Worm (Caenorhabditis elegans) whole organism, L1 larva: ENCODE data around the gene tpst-2.

ENCODE experiments used
- aha-1 ChIP-seq: fragments of 150-350 bp; optimal IDR thresholded peaks from 2 replicates; lab custom pipeline; 2014; ENCODE audit warnings: missing biosample characterization, missing genetic modification characterization
- lin-35 ChIP-seq, 2 experiments: fragments of 150-350 bp; optimal IDR thresholded peaks; 2 replicates each; lab custom pipeline; 2014; ENCODE audit warnings: missing biosample characterization in 2 of 2, missing genetic modification characterization in 2 of 2, missing genetic modification reagents in 2 of 2
- zag-1 ChIP-seq: fragments of 150-350 bp; optimal IDR thresholded peaks from 2 replicates; lab custom pipeline; 2014; ENCODE audit warnings: missing biosample characterization, missing genetic modification characterization

- TF ChIP-seq aha-1 (no peak), lin-35 (GFP tag; optimal IDR thresholded peaks at IDR 0.05; lab: Kevin White, UChicago) (peak; percentile 76 to 84), zag-1 (no peak)
These were observed 12.2 kb downstream of the tpst-2 start, which contains the start of the genes dagl-2 and ppm-1.G for ce11 chrIII:783254-783753.
